Worm (Caenorhabditis elegans): ENCODE results near the gene msh-5.

- TF ChIP-seq mdl-1 (tag; optimal IDR thresholded peaks at IDR 0.05), result no peak
- no peak for TF ChIP-seq lsy-2 (tag; optimal IDR thresholded peaks at IDR 0.05)
- TF ChIP-seq snpc-4 (tag; optimal IDR thresholded peaks at IDR 0.05), result no peak
- TF ChIP-seq nhr-11 (tag; optimal IDR thresholded peaks at IDR 0.05), result no peak
- TF ChIP-seq aly-2 (tag; optimal IDR thresholded peaks at IDR 0.05), result no peak
- no peak for TF ChIP-seq nhr-10 (tag; optimal IDR thresholded peaks at IDR 0.05)
- no peak for TF ChIP-seq lin-13 (GFP tag; optimal IDR thresholded peaks at IDR 0.05)
- no peak for TF ChIP-seq egl-27 (tag; optimal IDR thresholded peaks at IDR 0.05)
- no peak for TF ChIP-seq mab-5 (tag; optimal IDR thresholded peaks at IDR 0.05)
- TF ChIP-seq blmp-1 (tag; optimal IDR thresholded peaks at IDR 0.05; ENCODE audit: insufficient read depth), result no peak
- TF ChIP-seq nhr-129 (tag; optimal IDR thresholded peaks at IDR 0.05), result no peak
- TF ChIP-seq unc-62 (GFP tag; optimal IDR thresholded peaks at IDR 0.05), result no peak
- TF ChIP-seq F13H6.1 (tag; optimal IDR thresholded peaks at IDR 0.05), result no peak
These were observed 38.4 kb upstream of the msh-5 start for ce11 chrIV:13116679-13117078.
